Fruit fly (Drosophila melanogaster): ENCODE measurements around the gene CG45099.

Gene CG45099

DNA sequence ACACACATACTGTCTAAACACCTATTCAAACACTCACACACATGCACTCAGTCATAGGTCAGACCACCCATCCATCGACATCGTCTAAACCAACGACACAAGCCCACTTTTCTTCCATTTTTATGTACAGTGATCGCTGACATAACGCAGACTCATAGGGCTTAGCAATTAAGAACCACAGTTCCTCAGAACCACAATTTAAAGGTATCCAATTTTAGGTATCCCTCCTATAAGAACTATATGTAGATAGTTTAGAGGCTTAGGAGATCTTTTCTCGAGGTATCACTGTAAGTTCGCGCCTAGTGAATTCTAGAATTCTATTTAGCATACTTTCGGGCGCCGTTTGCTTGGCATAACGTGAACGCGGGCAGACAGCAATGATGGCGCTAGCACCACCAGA lies 41.2 kb downstream of the CG45099 start (continued):
- TF ChIP-seq CG6854 (GFP tag; optimal IDR thresholded peaks at IDR 0.05) (no peak), cyc (GFP tag; optimal IDR thresholded peaks at IDR 0.05) (peak; percentile 52), CG6808 (GFP tag; optimal IDR thresholded peaks at IDR 0.05) (no peak), Hr38 (GFP tag; optimal IDR thresholded peaks at IDR 0.05) (no peak), achi (GFP tag; optimal IDR thresholded peaks at IDR 0.05) (peak; percentile 72), lz (GFP tag; optimal IDR thresholded peaks at IDR 0.05) (peak; percentile 13), spab (GFP tag; optimal IDR thresholded peaks at IDR 0.05) (peak; percentile 2), Ets21C (GFP tag; optimal IDR thresholded peaks at IDR 0.05) (peak; percentile 12)

DNA sequence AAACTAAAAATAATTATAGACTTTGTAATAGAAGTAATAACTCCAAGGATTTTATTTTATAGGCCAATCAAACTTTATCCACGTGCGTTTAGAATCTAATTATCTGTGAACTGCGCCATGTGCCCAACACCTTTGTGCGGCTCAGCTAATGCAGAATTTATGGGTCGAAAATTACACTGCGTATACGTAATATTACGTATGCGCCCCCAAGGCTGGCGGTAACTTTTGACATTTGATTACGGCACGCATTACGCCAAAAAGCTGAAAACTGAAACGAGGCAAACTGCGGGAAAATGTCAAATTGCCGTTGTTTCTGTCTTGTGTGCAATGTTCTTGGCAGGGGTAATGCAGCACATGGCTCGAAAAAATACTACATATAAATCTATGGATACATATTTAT lies 42.5 kb downstream of the CG45099 start:
- TF ChIP-seq Sox14 (GFP tag; optimal IDR thresholded peaks at IDR 0.05) (no peak), CG8119 (GFP tag; IDR thresholded peaks at IDR 0.05) (no peak), OdsH (GFP tag; optimal IDR thresholded peaks at IDR 0.05) (no peak), svp (GFP tag) (peak; percentile 64), Gug (GFP tag; IDR thresholded peaks at IDR 0.05) (no peak)

DNA sequence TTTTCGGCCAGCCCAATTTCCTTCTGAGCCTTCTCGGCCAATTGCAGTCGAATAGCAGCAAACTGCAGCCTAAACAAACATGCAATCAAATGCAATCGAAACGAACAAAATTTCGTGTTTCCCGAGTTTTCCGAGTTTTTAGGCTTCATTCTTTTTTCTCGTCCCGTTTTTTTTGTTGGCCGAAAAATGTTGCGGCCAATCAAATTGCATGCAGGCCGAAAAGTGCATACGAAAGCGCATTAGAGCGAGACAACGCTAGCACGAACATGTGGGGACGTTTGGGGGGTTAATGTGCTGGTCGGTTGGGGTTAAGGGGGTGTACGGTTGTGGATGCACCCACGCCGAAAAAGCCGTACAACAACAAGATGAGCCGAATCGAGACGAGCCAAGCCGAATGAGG lies 44.3 kb downstream of the CG45099 start:
- TF ChIP-seq Sox102F (GFP tag; optimal IDR thresholded peaks at IDR 0.05) (no peak), CG6163 (GFP tag; IDR thresholded peaks at IDR 0.05) (0 out of 3 replicates have a peak, but pooled peaks have one; percentile 8), eg (GFP tag; IDR thresholded peaks at IDR 0.05) (peak; percentile 54; the same call in 2 of the 3 replicates), salr (GFP tag; optimal IDR thresholded peaks at IDR 0.05) (no peak), spab (GFP tag; optimal IDR thresholded peaks at IDR 0.05) (no peak), CG8119 (GFP tag; IDR thresholded peaks at IDR 0.05) (peak; percentile 62), CG6276 (GFP tag; optimal IDR thresholded peaks at IDR 0.05) (peak; percentile 53)

DNA sequence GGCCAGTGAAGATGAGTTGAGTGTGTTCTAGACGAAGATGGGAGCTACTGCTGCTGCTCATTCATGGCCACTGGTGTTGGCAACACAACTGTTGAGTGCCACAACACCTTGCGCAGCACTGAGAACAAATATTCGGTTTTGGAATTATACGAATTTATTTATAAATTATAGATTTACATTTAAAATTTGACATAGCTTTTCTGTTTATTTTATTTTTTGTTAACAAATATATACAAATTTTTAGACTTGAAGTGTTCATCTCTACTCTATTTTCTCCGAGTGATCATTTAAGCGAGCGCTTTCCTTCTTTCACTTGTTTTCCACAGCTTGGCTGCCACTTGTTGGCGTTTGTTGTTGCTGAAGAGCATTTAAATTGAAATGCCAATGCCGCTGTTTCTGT lies 46.5 kb downstream of the CG45099 start:
- no peak for TF ChIP-seq CG11762 (GFP tag; optimal IDR thresholded peaks at IDR 0.05; ENCODE audit: insufficient read depth)
- no peak for TF ChIP-seq CG3032 (tag; optimal IDR thresholded peaks at IDR 0.05)
- TF ChIP-seq CG32006 (GFP tag; optimal IDR thresholded peaks at IDR 0.05), result peak; percentile 73
- no peak for TF ChIP-seq Hr39 (GFP tag; optimal IDR thresholded peaks at IDR 0.05)
- TF ChIP-seq CG15336 (GFP tag; IDR thresholded peaks at IDR 0.05), result peak; percentile 51
- peak; percentile 70 for TF ChIP-seq Eip78C (GFP tag)
- TF ChIP-seq CG4318 (GFP tag; optimal IDR thresholded peaks at IDR 0.05), result peak; percentile 15
- TF ChIP-seq CG6276 (GFP tag; optimal IDR thresholded peaks at IDR 0.05), result no peak
- TF ChIP-seq Hr4 (GFP tag; optimal IDR thresholded peaks at IDR 0.05), result peak; percentile 40
- no peak for TF ChIP-seq CG6792 (GFP tag; optimal IDR thresholded peaks at IDR 0.05)
- TF ChIP-seq Ets96B (tag; optimal IDR thresholded peaks at IDR 0.05), result no peak
- TF ChIP-seq CG8632 (GFP tag; optimal IDR thresholded peaks at IDR 0.05), result no peak
- TF ChIP-seq Smox (GFP tag; optimal IDR thresholded peaks at IDR 0.05), result no peak
- peak; percentile 16 for TF ChIP-seq achi (GFP tag; optimal IDR thresholded peaks at IDR 0.05)
- no peak for TF ChIP-seq Eip75B (GFP tag; optimal IDR thresholded peaks at IDR 0.05)
- no peak for TF ChIP-seq fd85E (GFP tag; optimal IDR thresholded peaks at IDR 0.05)
- TF ChIP-seq Ets21C (GFP tag; optimal IDR thresholded peaks at IDR 0.05), result no peak
- peak; percentile 31; the same call in 1 of the 2 replicates for TF ChIP-seq Gug (GFP tag; IDR thresholded peaks at IDR 0.05)
- no peak for TF ChIP-seq CG34406 (GFP tag; optimal IDR thresholded peaks at IDR 0.05)
- TF ChIP-seq CG31627 (GFP tag; optimal IDR thresholded peaks at IDR 0.05), result no peak
- no peak for TF ChIP-seq CG10669 (GFP tag; optimal IDR thresholded peaks at IDR 0.05)
- peak in 1 of 2 experiments; percentile 3 for TF ChIP-seq salr (GFP tag; optimal IDR thresholded peaks at IDR 0.05)
- no peak for TF ChIP-seq cyc (GFP tag; optimal IDR thresholded peaks at IDR 0.05)
- TF ChIP-seq esn (GFP tag; optimal IDR thresholded peaks at IDR 0.05), result no peak
- TF ChIP-seq dac (GFP tag; optimal IDR thresholded peaks at IDR 0.05), result no peak
- TF ChIP-seq vri (GFP tag; optimal IDR thresholded peaks at IDR 0.05), result no peak
- no peak for TF ChIP-seq Sox15 (GFP tag; optimal IDR thresholded peaks at IDR 0.05)
- no peak for TF ChIP-seq CG9139 (GFP tag; optimal IDR thresholded peaks at IDR 0.05)
- no peak for TF ChIP-seq CG11902 (GFP tag; optimal IDR thresholded peaks at IDR 0.05)
- no peak for TF ChIP-seq spab (GFP tag; optimal IDR thresholded peaks at IDR 0.05)
- TF ChIP-seq net (GFP tag; optimal IDR thresholded peaks at IDR 0.05), result no peak
- TF ChIP-seq Hr38 (GFP tag; optimal IDR thresholded peaks at IDR 0.05), result no peak
- TF ChIP-seq CG10631 (GFP tag; optimal IDR thresholded peaks at IDR 0.05), result peak; percentile 4
- no peak for TF ChIP-seq CG3919 (GFP tag; optimal IDR thresholded peaks at IDR 0.05)
- no peak for TF ChIP-seq CG16779 (tag; optimal IDR thresholded peaks at IDR 0.05)
- no peak for TF ChIP-seq CG6854 (GFP tag; optimal IDR thresholded peaks at IDR 0.05)
- TF ChIP-seq Met (GFP tag; optimal IDR thresholded peaks at IDR 0.05), result no peak
